Worm (Caenorhabditis elegans): Measurements from ENCODE around the gene nhr-198.

DNA sequence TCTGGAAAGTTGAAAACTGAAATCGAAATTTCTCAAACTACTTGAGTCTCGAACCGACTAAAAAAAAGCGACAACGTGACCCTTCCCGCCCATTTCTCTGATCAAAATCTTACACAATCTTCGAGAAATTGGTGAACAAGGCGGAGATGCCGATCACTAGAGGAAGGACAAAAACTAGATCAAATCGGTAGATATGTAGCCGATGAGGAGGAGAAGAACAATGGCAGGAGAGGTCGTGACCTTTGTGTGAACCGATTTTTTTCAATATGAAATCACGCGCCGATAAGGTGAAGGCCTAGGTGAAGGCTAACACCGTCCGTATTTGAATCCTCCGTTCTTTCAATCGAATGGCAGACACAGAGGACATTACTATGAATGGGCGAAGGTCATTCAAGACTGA lies 32.8 kb upstream of the nhr-198 start:
- no peak for TF ChIP-seq lin-39 (tag; optimal IDR thresholded peaks at IDR 0.05)
- no peak for TF ChIP-seq nhr-76 (tag; optimal IDR thresholded peaks at IDR 0.05)
- no peak for TF ChIP-seq ama-1 (optimal IDR thresholded peaks at IDR 0.05)
- no peak for TF ChIP-seq pqm-1 (tag; optimal IDR thresholded peaks at IDR 0.05)

Measured in whole organism, L3 larva.